Worm (Caenorhabditis elegans) whole organism, early embryonic: ENCODE data around the gene F19F10.1.

Source experiments
- B0310.2 ChIP-seq: sonication (generic microtip); optimal IDR thresholded peaks from 2 replicates; lab custom pipeline; 2016; ENCODE audit warnings: mild to moderate bottlenecking, missing genetic modification characterization, missing compliant biosample characterization
- F13C5.2 ChIP-seq: sonication (generic microtip); optimal IDR thresholded peaks from 2 replicates; lab custom pipeline; 2017; ENCODE audit warnings: mild to moderate bottlenecking, missing genetic modification characterization, inconsistent platforms, missing compliant biosample characterization
- aly-1 ChIP-seq: sonication (generic microtip); optimal IDR thresholded peaks from 2 replicates; lab custom pipeline; 2016; ENCODE audit warnings: missing genetic modification characterization, missing compliant biosample characterization
- ama-1 ChIP-seq: fragments of 150-350 bp; optimal IDR thresholded peaks from 2 replicates; lab custom pipeline; 2014
- ceh-13 ChIP-seq: fragments of 200-800 bp; sonication (Bioruptor generic); optimal IDR thresholded peaks from 2 replicates; lab custom pipeline; 2018; ENCODE audit warnings: mild to moderate bottlenecking, missing genetic modification characterization, missing compliant biosample characterization
- ceh-36 ChIP-seq: sonication (generic microtip); optimal IDR thresholded peaks from 2 replicates; lab custom pipeline; 2016; ENCODE audit warnings: missing genetic modification characterization, inconsistent platforms, missing compliant biosample characterization
- ets-7 ChIP-seq: sonication (generic microtip); optimal IDR thresholded peaks from 2 replicates; lab custom pipeline; 2016; ENCODE audit warnings: missing genotype, missing genetic modification characterization, missing compliant biosample characterization
- flt-1 ChIP-seq: fragments of 200-800 bp; sonication (Bioruptor generic); IDR thresholded peaks from 2 replicates; pipeline ENCODE4 v1.3.6; 2022; ENCODE audit warnings: missing genetic modification characterization, missing compliant biosample characterization
- hmbx-1 ChIP-seq: sonication (generic microtip); optimal IDR thresholded peaks from 2 replicates; lab custom pipeline; 2016; ENCODE audit warnings: mild to moderate bottlenecking, missing genetic modification characterization, missing compliant biosample characterization
- hmg-4 ChIP-seq: fragments of 200-800 bp; sonication (Bioruptor generic); optimal IDR thresholded peaks from 2 replicates; lab custom pipeline; 2018; ENCODE audit warnings: mild to moderate bottlenecking, missing genetic modification characterization, missing compliant biosample characterization
- hnd-1 ChIP-seq: sonication (generic microtip); optimal IDR thresholded peaks from 2 replicates; lab custom pipeline; 2016; ENCODE audit warnings: missing genetic modification characterization, missing compliant biosample characterization
- pes-1 ChIP-seq: fragments of 200-800 bp; sonication (Bioruptor generic); IDR thresholded peaks from 2 replicates; pipeline ENCODE4 v1.3.6; 2022; ENCODE audit warnings: missing genetic modification reagents, missing genetic modification characterization, missing compliant biosample characterization
- scrt-1 ChIP-seq: fragments of 200-800 bp; sonication (Bioruptor generic); IDR thresholded peaks from 2 replicates; pipeline ENCODE4 v1.3.6; 2022; ENCODE audit warnings: missing genetic modification characterization, missing compliant biosample characterization
- sea-1 ChIP-seq: fragments of 200-800 bp; sonication (Bioruptor generic); conservative IDR thresholded peaks from 2 replicates; pipeline ENCODE4 v1.3.6; 2022; ENCODE audit warnings: missing genetic modification characterization, missing compliant biosample characterization
- tbx-11 ChIP-seq: fragments of 200-800 bp; sonication (Bioruptor generic); IDR thresholded peaks from 2 replicates; pipeline ENCODE4 v1.3.6; 2022; ENCODE audit warnings: missing genetic modification characterization, missing compliant biosample characterization
- tbx-37 ChIP-seq: fragments of 200-800 bp; sonication (Bioruptor generic); conservative IDR thresholded peaks from 2 replicates; pipeline ENCODE4 v1.3.6; 2022; ENCODE audit warnings: missing genetic modification reagents, missing genetic modification characterization, missing compliant biosample characterization
- tra-4 ChIP-seq: sonication (generic microtip); optimal IDR thresholded peaks from 2 replicates; lab custom pipeline; 2017; ENCODE audit warnings: missing genetic modification characterization, missing compliant biosample characterization

Gene F19F10.1

DNA sequence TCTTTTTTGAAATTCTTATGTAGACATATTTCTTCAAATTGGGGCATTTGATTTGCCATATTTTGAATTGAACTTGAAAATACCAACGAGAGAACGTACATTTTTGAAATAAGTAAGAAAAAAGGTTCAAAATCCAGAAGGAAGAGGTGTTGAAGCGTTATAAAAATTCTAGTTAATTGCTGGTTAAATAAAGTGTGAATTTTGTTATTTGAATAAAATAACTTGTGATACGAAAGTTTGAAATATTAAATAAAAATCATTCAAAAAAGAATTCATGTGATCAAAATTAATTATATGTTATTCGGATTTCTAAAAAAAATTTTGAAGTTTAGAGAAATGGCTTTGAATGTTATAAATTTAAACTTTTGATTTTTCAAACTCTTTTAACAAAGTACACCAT is 37.1 kb downstream of the F19F10.1 start, which contains the start of gene C50E3.9:
Gene C50E3.9 (minus strand): TSS at position 101 of the 400 bp plus-strand sequence.
- TF ChIP-seq tbx-11 (GFP tag; lab: Robert Waterston, UW) (no peak), B0310.2 (tag; lab: Kevin White, UChicago) (no peak), flt-1 (GFP tag; lab: Robert Waterston, UW) (no peak), hnd-1 (tag; lab: Kevin White, UChicago) (no peak), F13C5.2 (tag; lab: Kevin White, UChicago) (no peak), hmbx-1 (no peak), scrt-1 (no peak), tra-4 (tag; lab: Kevin White, UChicago) (no peak), sea-1 (GFP tag; lab: Robert Waterston, UW) (no peak), tbx-37 (GFP tag; lab: Robert Waterston, UW) (no peak)

DNA sequence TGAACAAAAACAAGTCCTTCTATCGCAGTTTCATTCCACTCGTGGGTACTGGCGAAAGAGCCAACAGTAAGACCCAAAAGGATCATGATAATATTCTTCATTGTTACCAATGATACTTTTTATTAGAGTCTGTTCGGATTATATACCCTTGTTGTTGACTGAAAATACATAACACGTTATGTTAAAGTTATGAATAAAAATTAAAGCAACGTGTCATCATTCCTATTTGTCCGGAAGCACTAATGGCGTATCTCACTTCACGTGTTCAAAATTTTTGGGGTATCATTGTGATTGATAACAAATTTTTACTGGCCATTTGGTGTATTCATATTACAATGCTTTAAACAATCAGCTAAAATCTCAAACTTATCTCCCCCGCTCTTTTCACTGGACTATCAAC is 38.4 kb downstream of the F19F10.1 start, which contains the start of gene scl-26:
Gene scl-26 (minus strand): TSS at position 101 of the 400 bp plus-strand sequence.
- TF ChIP-seq ceh-13 (GFP tag; lab: Kevin White, UChicago) (no peak), flt-1 (GFP tag; lab: Robert Waterston, UW) (no peak), B0310.2 (tag; lab: Kevin White, UChicago) (no peak), ets-7 (tag; lab: Kevin White, UChicago) (no peak), scrt-1 (no peak), aly-1 (tag; lab: Kevin White, UChicago) (no peak)

DNA sequence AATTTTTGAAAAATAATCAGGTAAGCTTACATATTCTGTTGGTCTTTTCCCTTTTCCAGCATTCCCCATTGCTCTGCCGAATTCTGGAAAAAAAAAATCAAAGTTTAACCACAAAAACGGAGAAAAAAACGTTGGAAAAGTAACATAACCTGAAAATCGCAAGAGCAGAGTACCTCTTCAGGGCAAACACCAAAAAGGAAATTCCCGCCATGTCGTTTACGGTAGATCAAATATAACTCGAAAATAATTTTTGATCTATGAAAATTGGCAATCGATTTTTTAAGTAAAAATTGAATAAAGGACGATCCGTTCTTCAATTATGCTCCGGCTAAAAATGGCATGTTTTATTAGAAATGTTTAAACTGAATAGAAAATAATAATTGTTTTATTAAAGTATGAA is 40.4 kb downstream of the F19F10.1 start, which contains the start of gene C50E3.11:
Gene C50E3.11 (minus strand): TSS at position 83 of the 400 bp plus-strand sequence.
- TF ChIP-seq ceh-36 (tag; lab: Kevin White, UChicago) (no peak), scrt-1 (no peak), tra-4 (tag; lab: Kevin White, UChicago) (no peak), aly-1 (tag; lab: Kevin White, UChicago) (no peak), pes-1 (GFP tag; lab: Robert Waterston, UW) (no peak), sea-1 (GFP tag; lab: Robert Waterston, UW) (no peak), hnd-1 (tag; lab: Kevin White, UChicago) (no peak), F13C5.2 (tag; lab: Kevin White, UChicago) (no peak), hmg-4 (no peak), ceh-13 (GFP tag; lab: Kevin White, UChicago) (no peak), tbx-37 (GFP tag; lab: Robert Waterston, UW) (no peak), ama-1 (lab: Kevin White, UChicago) (no peak)

DNA sequence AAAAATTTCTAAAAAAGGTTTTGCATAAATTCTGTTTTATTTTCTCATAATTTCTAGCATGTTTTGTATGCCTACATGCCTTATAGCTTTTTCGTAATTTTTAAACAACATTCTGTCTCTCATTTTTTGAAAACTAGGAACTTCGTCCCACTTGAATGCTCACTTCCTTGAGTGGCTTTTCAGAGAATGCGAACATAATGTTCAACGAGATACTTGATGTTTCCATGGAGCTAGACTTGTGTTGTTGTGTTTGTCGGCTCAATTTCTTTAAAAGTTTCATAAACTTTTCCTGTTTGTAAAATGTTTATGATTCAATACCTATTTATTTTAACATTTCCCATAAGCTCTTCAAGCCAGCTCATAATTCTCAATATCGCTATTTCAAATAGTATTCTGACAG is 41.8 kb downstream of the F19F10.1 start, which contains the start of gene clec-213:
Gene clec-213 (plus strand): TSS at position 301 of the 400 bp plus-strand sequence.
- no peak for TF ChIP-seq sea-1 (GFP tag; lab: Robert Waterston, UW)
- TF ChIP-seq scrt-1: no peak
- TF ChIP-seq hmbx-1: no peak
- no peak for TF ChIP-seq hnd-1 (tag; lab: Kevin White, UChicago)
- no peak for TF ChIP-seq hmg-4

DNA sequence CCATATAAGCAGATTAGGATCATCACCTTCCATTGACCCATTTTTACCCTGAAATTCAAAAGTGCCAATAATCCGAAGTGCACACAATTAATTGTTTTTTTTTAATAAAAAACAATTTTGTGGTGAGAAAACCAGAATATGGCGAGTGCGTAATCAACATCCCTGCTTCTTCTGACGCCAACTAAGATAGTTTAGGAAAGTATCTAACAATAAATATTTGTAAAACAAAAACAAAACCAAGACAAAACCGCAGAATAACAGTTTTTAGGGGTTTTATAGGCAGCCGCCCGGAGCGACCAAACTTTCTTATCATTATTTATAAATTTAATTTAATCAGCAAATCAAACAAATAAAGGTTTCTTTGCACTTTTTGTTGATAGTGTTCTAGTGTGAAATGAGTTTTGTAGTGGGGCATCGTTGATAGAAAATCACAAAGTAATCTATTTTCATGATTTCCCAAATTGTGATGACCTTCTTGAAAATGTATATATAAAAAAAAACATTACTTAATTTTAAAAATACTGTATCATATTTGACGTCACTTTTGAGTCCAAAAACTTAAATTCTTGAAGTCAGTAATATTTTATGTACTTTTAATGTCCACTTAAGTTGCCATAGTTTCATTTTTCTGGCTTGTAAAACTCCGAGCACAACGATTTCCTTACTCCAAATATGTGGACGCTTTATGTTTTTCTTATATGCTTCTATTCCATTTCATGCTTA is 46.8 kb downstream of the F19F10.1 start, which contains the start of the genes folt-3 and clec-214:
Gene folt-3 (minus strand): TSS at position 51 of the 723 bp plus-strand sequence.
Gene clec-214 (plus strand): TSS at position 673 of the 723 bp plus-strand sequence.
- TF ChIP-seq aly-1 (tag; lab: Kevin White, UChicago): no peak

DNA sequence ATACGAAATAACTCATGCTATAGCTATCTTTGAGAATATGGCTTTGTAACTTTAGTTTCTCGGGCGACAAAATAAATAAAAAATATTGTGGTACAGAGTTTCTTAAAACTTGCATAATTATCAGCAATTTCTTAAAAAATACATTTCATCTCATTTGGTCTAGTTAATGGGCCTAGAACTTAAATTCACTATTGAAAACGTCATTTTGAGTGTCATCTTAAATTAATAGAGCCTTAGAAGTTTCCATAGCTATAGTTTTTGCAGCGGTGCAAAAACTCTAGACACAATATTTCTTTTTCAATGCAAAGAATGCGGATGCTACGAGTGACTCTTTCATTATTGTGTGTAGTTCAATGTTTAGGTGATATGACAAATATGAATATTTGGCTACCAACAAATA is 49.0 kb downstream of the F19F10.1 start, which contains the start of gene clec-215:
Gene clec-215 (plus strand): TSS at position 301 of the 400 bp plus-strand sequence.
- TF ChIP-seq tra-4 (tag; lab: Kevin White, UChicago) (no peak), scrt-1 (no peak), B0310.2 (tag; lab: Kevin White, UChicago) (no peak), F13C5.2 (tag; lab: Kevin White, UChicago) (no peak), flt-1 (GFP tag; lab: Robert Waterston, UW) (no peak), ceh-13 (GFP tag; lab: Kevin White, UChicago) (no peak), hmbx-1 (no peak), tbx-37 (GFP tag; lab: Robert Waterston, UW) (no peak), ama-1 (lab: Kevin White, UChicago) (no peak), hmg-4 (no peak), sea-1 (GFP tag; lab: Robert Waterston, UW) (no peak), aly-1 (tag; lab: Kevin White, UChicago) (no peak), tbx-11 (GFP tag; lab: Robert Waterston, UW) (no peak), ceh-36 (tag; lab: Kevin White, UChicago) (no peak)
